Worm (Caenorhabditis elegans) whole organism, mixed stage, embryonic: ENCODE measurements around the gene act-2.

Source experiments
- ces-1 ChIP-seq: fragments of 150-350 bp; optimal IDR thresholded peaks from 2 replicates; lab custom pipeline; 2014; ENCODE audit warnings: missing biosample characterization, missing genetic modification reagents, missing genetic modification characterization
- elt-1 ChIP-seq: sonication (generic microtip); optimal IDR thresholded peaks from 2 replicates; lab custom pipeline; 2017; ENCODE audit warnings: missing genetic modification characterization, mild to moderate bottlenecking, missing compliant biosample characterization, antibody characterized with exemption, moderate library complexity, borderline replicate concordance; ENCODE audit not compliant: insufficient read depth
- elt-3 ChIP-seq: fragments of 150-350 bp; optimal IDR thresholded peaks from 2 replicates; lab custom pipeline; 2014; ENCODE audit warnings: missing biosample characterization, missing genetic modification characterization
- ham-2 ChIP-seq: fragments of 200-800 bp; sonication (Bioruptor generic); optimal IDR thresholded peaks from 2 replicates; lab custom pipeline; 2018; ENCODE audit warnings: mild to moderate bottlenecking, missing genetic modification characterization, missing compliant biosample characterization
- lsy-2 ChIP-seq: fragments of 150-350 bp; optimal IDR thresholded peaks from 2 replicates; lab custom pipeline; 2014; ENCODE audit warnings: missing biosample characterization, missing genetic modification characterization
- mab-5 ChIP-seq: fragments of 150-350 bp; optimal IDR thresholded peaks from 2 replicates; lab custom pipeline; 2014; ENCODE audit warnings: missing biosample characterization, missing genetic modification characterization
- nhr-28 ChIP-seq: fragments of 150-350 bp; optimal IDR thresholded peaks from 2 replicates; lab custom pipeline; 2014; ENCODE audit warnings: missing biosample characterization, missing genetic modification characterization
- nhr-76 ChIP-seq: sonication (generic microtip); optimal IDR thresholded peaks from 2 replicates; lab custom pipeline; 2017; ENCODE audit warnings: missing biosample characterization, missing genetic modification characterization
- pha-4 ChIP-seq: fragments of 150-350 bp; optimal IDR thresholded peaks from 2 replicates; lab custom pipeline; 2018; ENCODE audit warnings: missing biosample characterization, missing genetic modification reagents, missing genetic modification characterization
- sem-2 ChIP-seq: fragments of 200-800 bp; sonication (Bioruptor generic); optimal IDR thresholded peaks from 2 replicates; lab custom pipeline; 2018; ENCODE audit warnings: mild to moderate bottlenecking, missing genetic modification characterization, missing compliant biosample characterization
- snpc-4 ChIP-seq: fragments of 150-350 bp; optimal IDR thresholded peaks from 2 replicates; lab custom pipeline; 2014; ENCODE audit warnings: missing biosample characterization, missing genetic modification characterization
- unc-39 ChIP-seq: fragments of 150-350 bp; optimal IDR thresholded peaks from 2 replicates; lab custom pipeline; 2014; ENCODE audit warnings: missing biosample characterization, missing genetic modification characterization
- unc-62 ChIP-seq: fragments of 150-350 bp; optimal IDR thresholded peaks from 2 replicates; lab custom pipeline; 2014; ENCODE audit warnings: missing biosample characterization, missing genetic modification reagents, missing genetic modification characterization
- ztf-11 ChIP-seq: fragments of 150-350 bp; optimal IDR thresholded peaks from 2 replicates; lab custom pipeline; 2014; ENCODE audit warnings: missing biosample characterization, missing genetic modification characterization

DNA sequence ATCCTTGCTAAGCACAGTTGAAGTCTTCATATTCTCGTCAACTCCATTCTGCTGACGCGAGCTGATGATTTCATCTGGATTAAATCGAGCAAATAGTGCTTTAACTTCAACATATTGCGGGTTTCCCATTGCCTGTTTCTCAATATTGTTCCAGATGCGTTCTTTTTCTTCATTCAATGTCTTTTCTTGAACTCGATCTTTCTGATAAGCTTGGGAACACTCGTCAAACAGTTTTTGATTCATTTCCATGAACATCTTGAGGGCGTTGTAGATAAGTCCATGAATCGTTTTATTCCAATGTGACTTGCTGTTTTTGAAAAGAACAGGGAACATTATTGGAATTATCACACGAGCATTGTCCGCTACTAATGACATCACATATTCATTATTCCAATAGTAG, 50.2 kb downstream of the act-2 start:
- no peak for TF ChIP-seq ham-2 (GFP tag; lab: Kevin White, UChicago)
- TF ChIP-seq mab-5 (tag; lab: Kevin White, UChicago): no peak
- TF ChIP-seq ztf-11 (tag; lab: Kevin White, UChicago): no peak
- TF ChIP-seq nhr-76 (tag; lab: Kevin White, UChicago): no peak
- TF ChIP-seq sem-2: no peak
- TF ChIP-seq unc-62 (GFP tag; lab: Kevin White, UChicago): no peak
- TF ChIP-seq unc-39 (tag; lab: Kevin White, UChicago): no peak
- TF ChIP-seq ces-1 (GFP tag; lab: Kevin White, UChicago): no peak
- no peak for TF ChIP-seq snpc-4 (tag; lab: Kevin White, UChicago)
- no peak for TF ChIP-seq elt-3 (tag; lab: Kevin White, UChicago)
- no peak for TF ChIP-seq pha-4 (tag; lab: Kevin White, UChicago)
- no peak for TF ChIP-seq lsy-2
- TF ChIP-seq nhr-28 (tag; lab: Kevin White, UChicago): no peak
- TF ChIP-seq elt-1 (tag; lab: Kevin White, UChicago): no peak
